Fruit fly (Drosophila melanogaster) whole organism, prepupa: ENCODE data around the gene CG32572.

Experiments used
- Blimp-1 ChIP-seq: fragments of 200-800 bp; sonication (Bioruptor generic); optimal IDR thresholded peaks from 3 replicates; lab custom pipeline; 2017; ENCODE audit warnings: missing biosample characterization, missing genetic modification characterization, mild to moderate bottlenecking, moderate library complexity, missing genetic modification reagents
- CG10631 ChIP-seq: fragments of 200-800 bp; sonication (Bioruptor generic); optimal IDR thresholded peaks from 2 replicates; lab custom pipeline; 2016; ENCODE audit warnings: missing biosample characterization, missing genetic modification characterization
- CG10669 ChIP-seq: fragments of 200-800 bp; sonication (Bioruptor generic); optimal IDR thresholded peaks from 3 replicates; lab custom pipeline; 2018; ENCODE audit warnings: missing biosample characterization, mild to moderate bottlenecking, missing genetic modification characterization, moderate library complexity
- CG11762 ChIP-seq: fragments of 200-800 bp; sonication (Bioruptor generic); optimal IDR thresholded peaks from 3 replicates; lab custom pipeline; 2016; ENCODE audit warnings: missing biosample characterization, missing genetic modification characterization; ENCODE audit not compliant: insufficient read depth
- CG11902 ChIP-seq: fragments of 200-800 bp; sonication (Bioruptor generic); optimal IDR thresholded peaks from 3 replicates; lab custom pipeline; 2016; ENCODE audit warnings: missing biosample characterization, missing genetic modification characterization
- CG15336 ChIP-seq: fragments of 200-800 bp; sonication (Bioruptor generic); IDR thresholded peaks from 2 replicates; pipeline ENCODE4 v1.3.6; 2022; ENCODE audit warnings: missing biosample characterization, missing genetic modification characterization
- CG1621 ChIP-seq: fragments of 200-800 bp; sonication (Bioruptor generic); optimal IDR thresholded peaks from 3 replicates; lab custom pipeline; 2018; ENCODE audit warnings: missing biosample characterization, mild to moderate bottlenecking, missing genetic modification characterization
- CG16779 ChIP-seq: fragments of 200-800 bp; sonication (Bioruptor generic); optimal IDR thresholded peaks from 3 replicates; lab custom pipeline; 2017; ENCODE audit warnings: missing biosample characterization, mild to moderate bottlenecking, missing genetic modification characterization
- CG3032 ChIP-seq: fragments of 200-800 bp; optimal IDR thresholded peaks from 2 replicates; lab custom pipeline; 2019; ENCODE audit warnings: missing biosample characterization, mild to moderate bottlenecking, missing genetic modification characterization, moderate library complexity
- CG31627 ChIP-seq: fragments of 200-800 bp; sonication (Bioruptor generic); optimal IDR thresholded peaks from 3 replicates; lab custom pipeline; 2016; ENCODE audit warnings: missing biosample characterization, missing genetic modification characterization
- CG32006 ChIP-seq: fragments of 200-800 bp; sonication (Bioruptor generic); optimal IDR thresholded peaks from 3 replicates; lab custom pipeline; 2017; ENCODE audit warnings: missing biosample characterization, mild to moderate bottlenecking, missing genetic modification characterization
- CG34406 ChIP-seq: fragments of 200-800 bp; sonication (Bioruptor generic); optimal IDR thresholded peaks from 3 replicates; lab custom pipeline; 2016; ENCODE audit warnings: missing biosample characterization, missing genetic modification characterization
- CG3919 ChIP-seq: fragments of 200-800 bp; sonication (Bioruptor generic); optimal IDR thresholded peaks from 3 replicates; lab custom pipeline; 2016; ENCODE audit warnings: missing biosample characterization, missing genetic modification characterization
- CG4318 ChIP-seq: fragments of 200-800 bp; sonication (Bioruptor generic); optimal IDR thresholded peaks from 3 replicates; lab custom pipeline; 2017; ENCODE audit warnings: missing biosample characterization, mild to moderate bottlenecking, missing genetic modification characterization
- CG6276 ChIP-seq: fragments of 200-800 bp; sonication (Bioruptor generic); optimal IDR thresholded peaks from 2 replicates; lab custom pipeline; 2017; ENCODE audit warnings: missing biosample characterization, mild to moderate bottlenecking, missing genetic modification characterization
- CG6792 ChIP-seq: fragments of 200-800 bp; sonication (Bioruptor generic); optimal IDR thresholded peaks from 3 replicates; lab custom pipeline; 2016; ENCODE audit warnings: missing biosample characterization, missing genetic modification characterization
- CG6808 ChIP-seq: fragments of 200-800 bp; sonication (Bioruptor generic); optimal IDR thresholded peaks from 3 replicates; lab custom pipeline; 2017; ENCODE audit warnings: missing biosample characterization, missing genetic modification characterization, mild to moderate bottlenecking, moderate library complexity, missing genetic modification reagents
- CG7368 ChIP-seq: fragments of 200-800 bp; sonication (Bioruptor generic); optimal IDR thresholded peaks from 3 replicates; lab custom pipeline; 2016; ENCODE audit warnings: missing biosample characterization, missing genetic modification characterization
- CG8119 ChIP-seq: fragments of 200-800 bp; sonication (Bioruptor generic); IDR thresholded peaks from 3 replicates; pipeline ENCODE4 v1.3.6; 2022; ENCODE audit warnings: missing biosample characterization, missing genetic modification characterization
- CG8319 ChIP-seq: fragments of 200-800 bp; sonication (Bioruptor generic); optimal IDR thresholded peaks from 3 replicates; lab custom pipeline; 2016; ENCODE audit warnings: missing biosample characterization, missing genetic modification characterization
- CG8632 ChIP-seq: fragments of 200-800 bp; sonication (Bioruptor generic); optimal IDR thresholded peaks from 3 replicates; lab custom pipeline; 2016; ENCODE audit warnings: missing biosample characterization, missing genetic modification characterization
- Eip78C ChIP-seq: fragments of 200-800 bp; sonication (Bioruptor generic); peaks from one replicate; lab custom pipeline; 2016; ENCODE audit warnings: missing biosample characterization, missing genetic modification characterization
- Eip93F ChIP-seq: fragments of 200-800 bp; sonication (Bioruptor generic); optimal IDR thresholded peaks from 2 replicates; lab custom pipeline; 2016; ENCODE audit warnings: missing biosample characterization, mild to moderate bottlenecking, missing genetic modification characterization
- Ets96B ChIP-seq: fragments of 200-800 bp; optimal IDR thresholded peaks from 2 replicates; lab custom pipeline; 2019; ENCODE audit warnings: missing biosample characterization, mild to moderate bottlenecking, missing genetic modification characterization, moderate library complexity
- Hr4 ChIP-seq: fragments of 200-800 bp; sonication (Bioruptor generic); optimal IDR thresholded peaks from 3 replicates; lab custom pipeline; 2016; ENCODE audit warnings: missing biosample characterization, missing genetic modification characterization
- Lpt ChIP-seq: fragments of 200-800 bp; sonication (Bioruptor generic); optimal IDR thresholded peaks from 3 replicates; lab custom pipeline; 2016; ENCODE audit warnings: missing biosample characterization, missing genetic modification characterization
- Met ChIP-seq: fragments of 200-800 bp; sonication (Bioruptor generic); optimal IDR thresholded peaks from 3 replicates; lab custom pipeline; 2016; ENCODE audit warnings: missing biosample characterization, missing genetic modification characterization
- achi ChIP-seq: fragments of 200-800 bp; sonication (Bioruptor generic); optimal IDR thresholded peaks from 3 replicates; lab custom pipeline; 2016; ENCODE audit warnings: missing biosample characterization, missing genetic modification characterization
- acj6 ChIP-seq: fragments of 200-800 bp; sonication (Bioruptor generic); optimal IDR thresholded peaks from 3 replicates; lab custom pipeline; 2016; ENCODE audit warnings: missing biosample characterization, missing genetic modification characterization
- cyc ChIP-seq: fragments of 200-800 bp; sonication (Bioruptor generic); optimal IDR thresholded peaks from 3 replicates; lab custom pipeline; 2016; ENCODE audit warnings: missing biosample characterization, missing genetic modification characterization
- dac ChIP-seq: fragments of 200-800 bp; sonication (Bioruptor generic); optimal IDR thresholded peaks from 2 replicates; lab custom pipeline; 2017; ENCODE audit warnings: missing biosample characterization, mild to moderate bottlenecking, missing genetic modification characterization
- dsx ChIP-seq: fragments of 200-800 bp; optimal IDR thresholded peaks from 3 replicates; lab custom pipeline; 2019; ENCODE audit warnings: missing biosample characterization, mild to moderate bottlenecking, missing genetic modification characterization, moderate library complexity; ENCODE audit not compliant: poor library complexity, severe bottlenecking
- eg ChIP-seq: fragments of 200-800 bp; sonication (Bioruptor generic); IDR thresholded peaks from 3 replicates; pipeline ENCODE4 v1.3.6; 2022; ENCODE audit warnings: missing biosample characterization, missing genetic modification characterization
- esn ChIP-seq: fragments of 200-800 bp; sonication (Bioruptor generic); optimal IDR thresholded peaks from 2 replicates; lab custom pipeline; 2016; ENCODE audit warnings: missing biosample characterization, mild to moderate bottlenecking, missing genetic modification characterization, moderate library complexity
- fd59A ChIP-seq: fragments of 200-800 bp; sonication (Bioruptor generic); optimal IDR thresholded peaks from 2 replicates; lab custom pipeline; 2017; ENCODE audit warnings: missing biosample characterization, mild to moderate bottlenecking, missing genetic modification characterization, missing genetic modification reagents
- fd85E ChIP-seq: fragments of 200-800 bp; sonication (Bioruptor generic); optimal IDR thresholded peaks from 3 replicates; lab custom pipeline; 2016; ENCODE audit warnings: missing biosample characterization, missing genetic modification characterization
- fkh ChIP-seq: fragments of 200-800 bp; sonication (Bioruptor generic); optimal IDR thresholded peaks from 3 replicates; lab custom pipeline; 2017; ENCODE audit warnings: missing biosample characterization, mild to moderate bottlenecking, missing genetic modification characterization, moderate library complexity
- lz ChIP-seq: fragments of 200-800 bp; sonication (Bioruptor generic); optimal IDR thresholded peaks from 3 replicates; lab custom pipeline; 2016; ENCODE audit warnings: missing biosample characterization, missing genetic modification characterization
- salr ChIP-seq, 2 experiments: fragments of 200-800 bp; sonication (Bioruptor generic); optimal IDR thresholded peaks; 3 replicates each; lab custom pipeline; 2016 to 2018; ENCODE audit warnings: missing biosample characterization in 2 of 2, missing genetic modification characterization in 2 of 2, mild to moderate bottlenecking in 1 of 2
- spab ChIP-seq: fragments of 200-800 bp; sonication (Bioruptor generic); optimal IDR thresholded peaks from 2 replicates; lab custom pipeline; 2017; ENCODE audit warnings: missing biosample characterization, mild to moderate bottlenecking, missing genetic modification characterization, missing genetic modification reagents
- svp ChIP-seq: fragments of 200-800 bp; sonication (Bioruptor generic); peaks from one replicate; lab custom pipeline; 2016; ENCODE audit warnings: missing biosample characterization, missing genetic modification characterization
- vri ChIP-seq: fragments of 200-800 bp; sonication (Bioruptor generic); optimal IDR thresholded peaks from 3 replicates; lab custom pipeline; 2016; ENCODE audit warnings: missing biosample characterization, mild to moderate bottlenecking, missing genetic modification characterization

CG32572 gene

dm6 chrX:16721168-16721567 is at the start of gene CG32572, which contains the start of gene CG34325:
Gene CG32572 (plus strand): TSS chrX:16721183.
Gene CG34325 (minus strand): TSS chrX:16721411.
- TF ChIP-seq svp (peak; percentile 64), vri (GFP tag; lab: Kevin White, UChicago) (peak; percentile 21), Lpt (GFP tag; lab: Kevin White, UChicago) (no peak)

- no peak for TF ChIP-seq cyc (GFP tag; lab: Kevin White, UChicago)
- no peak for TF ChIP-seq CG6792 (GFP tag; lab: Kevin White, UChicago)
- no peak for TF ChIP-seq CG8319 (GFP tag; lab: Kevin White, UChicago)
- no peak for TF ChIP-seq spab
- no peak for TF ChIP-seq lz
- no peak for TF ChIP-seq CG15336 (GFP tag; lab: Robert Waterston, UW)
- TF ChIP-seq CG1621 (tag; lab: Kevin White, UChicago): no peak
- no peak for TF ChIP-seq dac (GFP tag; lab: Kevin White, UChicago)
- no peak for TF ChIP-seq CG3032 (tag; lab: Kevin White, UChicago)
- TF ChIP-seq CG8119 (GFP tag; lab: Robert Waterston, UW): no peak
- no peak for TF ChIP-seq fkh
- no peak for TF ChIP-seq esn (GFP tag; lab: Kevin White, UChicago)
- TF ChIP-seq Met (GFP tag; lab: Kevin White, UChicago): no peak
- TF ChIP-seq fd85E (GFP tag; lab: Kevin White, UChicago): no peak
- no peak for TF ChIP-seq achi (GFP tag; lab: Kevin White, UChicago)
- TF ChIP-seq Ets96B (tag; lab: Kevin White, UChicago): no peak
- TF ChIP-seq CG6276 (GFP tag; lab: Kevin White, UChicago): no peak
Measured at dm6 chrX:16672904-16673303, 48.1 kb upstream of the CG32572 start.

dm6 chrX:16674538-16674937 is 46.4 kb upstream of the CG32572 start:
- TF ChIP-seq CG11762 (no peak), CG1621 (tag; lab: Kevin White, UChicago) (no peak), CG6276 (GFP tag; lab: Kevin White, UChicago) (no peak), Hr4 (GFP tag; lab: Kevin White, UChicago) (no peak), lz (no peak), CG32006 (GFP tag; lab: Kevin White, UChicago) (no peak), fd59A (GFP tag; lab: Kevin White, UChicago) (no peak), CG7368 (GFP tag; lab: Kevin White, UChicago) (no peak), CG3919 (GFP tag; lab: Kevin White, UChicago) (no peak), CG6808 (GFP tag; lab: Kevin White, UChicago) (no peak), CG10631 (GFP tag; lab: Kevin White, UChicago) (no peak), CG8632 (GFP tag; lab: Kevin White, UChicago) (no peak), CG11902 (GFP tag; lab: Kevin White, UChicago) (no peak)
- TF ChIP-seq, all 60 proteins: peak for 0

dm6 chrX:16676653-16677052 is 44.3 kb upstream of the CG32572 start, which contains the start of gene CG13012:
Gene CG13012 (minus strand): TSS chrX:16676753.
- peak; percentile 52 for TF ChIP-seq Eip78C (GFP tag; lab: Kevin White, UChicago)
- no peak for TF ChIP-seq dac (GFP tag; lab: Kevin White, UChicago)
- TF ChIP-seq, all 60 proteins: peak for 1

- TF ChIP-seq achi (GFP tag; lab: Kevin White, UChicago) (peak; percentile 38), Eip93F (no peak), CG10669 (no peak), CG11762 (no peak), acj6 (GFP tag; lab: Kevin White, UChicago) (peak; percentile 20), salr (GFP tag; optimal IDR thresholded peaks at IDR 0.05; lab: Kevin White, UChicago) (peak in 1 of 2 experiments; percentile 24), CG6276 (GFP tag; lab: Kevin White, UChicago) (no peak), eg (peak; percentile 41; the same call in 1 of the 3 replicates), CG31627 (no peak), svp (peak; percentile 66), CG16779 (tag; lab: Kevin White, UChicago) (no peak), esn (GFP tag; lab: Kevin White, UChicago) (peak; percentile 37), CG34406 (GFP tag; lab: Kevin White, UChicago) (peak; percentile 45), CG1621 (tag; lab: Kevin White, UChicago) (no peak), dsx (GFP tag; lab: Kevin White, UChicago) (peak; percentile 4), lz (no peak), Lpt (GFP tag; lab: Kevin White, UChicago) (no peak), Blimp-1 (no peak), fd59A (GFP tag; lab: Kevin White, UChicago) (no peak), CG4318 (no peak), Hr4 (GFP tag; lab: Kevin White, UChicago) (no peak)
Measured at dm6 chrX:16677163-16677562, 43.8 kb upstream of the CG32572 start.
